Fruit fly (Drosophila melanogaster): ENCODE measurements around the gene h-cup.

DNA sequence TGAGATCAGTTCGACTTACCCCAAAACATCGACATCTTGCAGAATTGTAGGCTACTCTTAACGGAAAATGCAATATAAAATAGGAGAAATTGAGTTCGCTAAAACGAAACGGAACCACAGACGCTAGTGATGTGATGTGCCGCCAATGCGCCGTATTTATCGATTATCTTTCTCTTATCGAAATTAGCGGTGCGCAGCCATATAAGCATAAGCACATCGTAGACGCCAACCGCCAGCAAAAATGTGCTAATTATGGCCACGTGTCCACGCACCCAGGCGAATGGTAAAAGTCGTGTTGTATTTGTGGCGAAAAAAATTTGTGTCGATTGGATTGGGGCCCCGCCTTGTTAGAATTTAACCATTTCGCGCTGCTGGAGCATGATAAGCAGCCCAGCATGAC is 49.8 kb downstream of the h-cup start, which contains the start of the genes Fkbp39 and Cyfip:
- TF ChIP-seq Sin3A (optimal IDR thresholded peaks at IDR 0.05), result no peak
- no peak for TF ChIP-seq h (optimal IDR thresholded peaks at IDR 0.05)
- no peak for TF ChIP-seq Myc (optimal IDR thresholded peaks at IDR 0.05)

Data from Kc167 (cell line).